Fruit fly (Drosophila melanogaster) whole organism, pupa: Measurements from ENCODE around the gene Sik2.
A peak's percentile ranks its signal among the peaks of the same experiment; 100 is the strongest.

Source experiments
- CG12605 ChIP-seq: fragments of 200-800 bp; sonication (Bioruptor generic); IDR thresholded peaks from 2 replicates; pipeline ENCODE4 v1.3.6; 2022; ENCODE audit warnings: missing biosample characterization, missing genetic modification characterization
- CG13204 ChIP-seq: fragments of 200-800 bp; sonication (Bioruptor generic); optimal IDR thresholded peaks from 2 replicates; lab custom pipeline; 2018; ENCODE audit warnings: missing biosample characterization, mild to moderate bottlenecking, missing genetic modification characterization, moderate library complexity
- CG14655 ChIP-seq: fragments of 200-800 bp; sonication (Bioruptor generic); optimal IDR thresholded peaks from 3 replicates; lab custom pipeline; 2017; ENCODE audit warnings: mild to moderate bottlenecking, missing biosample characterization, missing genetic modification reagents, missing genetic modification characterization
- CG15710 ChIP-seq: fragments of 200-800 bp; sonication (Bioruptor generic); optimal IDR thresholded peaks from 2 replicates; lab custom pipeline; 2018; ENCODE audit warnings: missing biosample characterization, mild to moderate bottlenecking, missing genetic modification characterization, moderate library complexity
- CG17806 ChIP-seq: fragments of 200-800 bp; sonication (Bioruptor generic); optimal IDR thresholded peaks from 2 replicates; lab custom pipeline; 2018; ENCODE audit warnings: missing biosample characterization, mild to moderate bottlenecking, missing genetic modification characterization, moderate library complexity
- CG9948 ChIP-seq: fragments of 200-800 bp; sonication (Bioruptor generic); optimal IDR thresholded peaks from 2 replicates; lab custom pipeline; 2018; ENCODE audit warnings: missing biosample characterization, mild to moderate bottlenecking, missing genetic modification characterization, moderate library complexity
- D1 ChIP-seq: fragments of 200-800 bp; sonication (Bioruptor generic); optimal IDR thresholded peaks from 2 replicates; lab custom pipeline; 2018; ENCODE audit warnings: missing biosample characterization, mild to moderate bottlenecking, missing genetic modification characterization, moderate library complexity
- Pif1B ChIP-seq: fragments of 200-800 bp; sonication (Bioruptor generic); optimal IDR thresholded peaks from 3 replicates; lab custom pipeline; 2016; ENCODE audit warnings: missing biosample characterization, missing genetic modification characterization
- gl ChIP-seq: fragments of 200-800 bp; sonication (Bioruptor generic); optimal IDR thresholded peaks from 2 replicates; lab custom pipeline; 2018; ENCODE audit warnings: missing biosample characterization, mild to moderate bottlenecking, missing genetic modification characterization
- rn ChIP-seq: fragments of 200-800 bp; sonication (Bioruptor generic); IDR thresholded peaks from 2 replicates; pipeline ENCODE4 v1.3.6; 2022; ENCODE audit warnings: missing biosample characterization, missing genetic modification characterization

dm6 chrX:2070708-2071063 is 9.0 kb upstream of the Sik2 start:
- TF ChIP-seq CG14655 (GFP tag; lab: Kevin White, UChicago), result no peak
- no peak for TF ChIP-seq D1
- TF ChIP-seq gl, result no peak
- TF ChIP-seq rn (GFP tag; lab: Robert Waterston, UW), result 0 out of 2 replicates have a peak, but pooled peaks have one; percentile 20
- no peak for TF ChIP-seq Pif1B (GFP tag; lab: Kevin White, UChicago)
- peak; percentile 52 for TF ChIP-seq CG9948 (tag; lab: Kevin White, UChicago)
- TF ChIP-seq CG15710 (tag; lab: Kevin White, UChicago), result peak; percentile 40
- TF ChIP-seq CG17806 (tag; lab: Kevin White, UChicago), result peak; percentile 37
- TF ChIP-seq CG13204, result no peak
- peak; percentile 53; the same call in 1 of the 2 replicates for TF ChIP-seq CG12605
